Fruit fly (Drosophila melanogaster): ENCODE results near the gene CG34166.

Gene CG34166

DNA sequence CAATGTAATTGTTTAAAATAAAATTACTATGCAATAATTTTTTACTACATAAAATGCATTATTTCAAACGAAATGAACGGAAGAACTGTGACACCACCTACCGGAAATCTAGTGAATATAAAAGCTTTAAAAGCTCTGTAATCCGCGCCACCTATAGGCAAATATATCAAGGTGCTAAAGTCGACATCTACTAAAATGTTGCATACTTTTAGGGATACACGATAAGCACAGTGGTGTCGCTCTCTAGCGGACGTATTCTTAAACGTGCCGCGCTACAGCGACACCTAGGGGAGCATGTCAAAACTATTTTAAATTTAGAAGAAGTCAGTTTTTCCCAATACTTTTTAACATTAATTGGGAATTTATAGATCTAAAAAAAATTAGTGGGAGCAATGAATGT is 36.8 kb upstream of the CG34166 start:
- TF ChIP-seq Nf-YB (GFP tag; optimal IDR thresholded peaks at IDR 0.05) (no peak), az2 (GFP tag; optimal IDR thresholded peaks at IDR 0.05) (peak; percentile 72), Dp (GFP tag; optimal IDR thresholded peaks at IDR 0.05) (peak; percentile 57), Dll (GFP tag; IDR thresholded peaks at IDR 0.05; ENCODE audit: partially characterized antibody) (no peak), Dip3 (GFP tag; optimal IDR thresholded peaks at IDR 0.05) (peak; percentile 46), gro (GFP tag; optimal IDR thresholded peaks at IDR 0.05) (peak; percentile 70), danr (GFP tag; IDR thresholded peaks at IDR 0.05) (peak; percentile 63), pros (GFP tag; optimal IDR thresholded peaks at IDR 0.05) (no peak), CG3407 (GFP tag; optimal IDR thresholded peaks at IDR 0.05) (no peak), CG1024 (GFP tag; IDR thresholded peaks at IDR 0.05) (peak; percentile 64), CG30403 (GFP tag; optimal IDR thresholded peaks at IDR 0.05) (peak; percentile 74), CG14860 (GFP tag; IDR thresholded peaks at IDR 0.05; ENCODE audit: partially characterized antibody) (no peak), CG10147 (GFP tag; optimal IDR thresholded peaks at IDR 0.05) (no peak), scrt (GFP tag; optimal IDR thresholded peaks at IDR 0.05) (peak; percentile 36), Trl (optimal IDR thresholded peaks at IDR 0.05) (no peak), Trl (GFP tag; optimal IDR thresholded peaks at IDR 0.05) (peak; percentile 91), cwo (GFP tag; optimal IDR thresholded peaks at IDR 0.05) (no peak), pita (GFP tag; optimal IDR thresholded peaks at IDR 0.05) (peak; percentile 46), B-H2 (GFP tag; optimal IDR thresholded peaks at IDR 0.05) (peak; percentile 65), Gug (GFP tag; IDR thresholded peaks at IDR 0.05) (peak; percentile 63; the same call in 3 of the 4 replicates), sob (GFP tag; IDR thresholded peaks at IDR 0.05) (peak; percentile 78), kay (GFP tag; optimal IDR thresholded peaks at IDR 0.05) (peak; percentile 62), CG2202 (tag; optimal IDR thresholded peaks at IDR 0.05) (no peak), pb (GFP tag; optimal IDR thresholded peaks at IDR 0.05) (peak; percentile 74), CG4328 (GFP tag; optimal IDR thresholded peaks at IDR 0.05) (peak; percentile 49), Taf1 (GFP tag; IDR thresholded peaks at IDR 0.05) (0 out of 2 replicates have a peak, but pooled peaks have one; percentile 45), dmrt11E (tag; optimal IDR thresholded peaks at IDR 0.05) (peak; percentile 61), CG8944 (GFP tag; optimal IDR thresholded peaks at IDR 0.05) (peak; percentile 45), stc (GFP tag; IDR thresholded peaks at IDR 0.05) (peak; percentile 56), CG12744 (GFP tag; optimal IDR thresholded peaks at IDR 0.05) (peak; percentile 85), lov (optimal IDR thresholded peaks at IDR 0.05) (no peak), lov (GFP tag; IDR thresholded peaks at IDR 0.05) (peak; percentile 73; the same call in 1 of the 3 replicates), Max (GFP tag; optimal IDR thresholded peaks at IDR 0.05) (peak; percentile 67), schlank (tag; optimal IDR thresholded peaks at IDR 0.05) (no peak), CG11398 (GFP tag; optimal IDR thresholded peaks at IDR 0.05) (peak; percentile 7), CG31224 (GFP tag; IDR thresholded peaks at IDR 0.05) (0 out of 2 replicates have a peak, but pooled peaks have one; percentile 7), Scr (GFP tag; IDR thresholded peaks at IDR 0.05; ENCODE audit: partially characterized antibody) (no peak), CG4424 (GFP tag; optimal IDR thresholded peaks at IDR 0.05) (peak; percentile 82), CG3065 (GFP tag; optimal IDR thresholded peaks at IDR 0.05) (peak; percentile 36), Opbp (GFP tag; IDR thresholded peaks at IDR 0.05; ENCODE audit: partially characterized antibody) (peak; percentile 35; the same call in 1 of the 3 replicates), CG14667 (GFP tag; IDR thresholded peaks at IDR 0.05) (peak; percentile 57), so (GFP tag; IDR thresholded peaks at IDR 0.05) (peak; percentile 35; the same call in 1 of the 3 replicates), ind (GFP tag; optimal IDR thresholded peaks at IDR 0.05) (peak; percentile 74), CG18599 (GFP tag; optimal IDR thresholded peaks at IDR 0.05) (peak; percentile 51), CG12299 (tag; optimal IDR thresholded peaks at IDR 0.05) (no peak), BEAF-32 (GFP tag; optimal IDR thresholded peaks at IDR 0.05) (no peak), bab2 (GFP tag; optimal IDR thresholded peaks at IDR 0.05) (peak; percentile 67), sens-2 (GFP tag; IDR thresholded peaks at IDR 0.05) (peak; percentile 48), Usf (GFP tag; optimal IDR thresholded peaks at IDR 0.05) (no peak), otp (GFP tag; IDR thresholded peaks at IDR 0.05) (peak; percentile 78; the same call in 2 of the 3 replicates), CG6791 (GFP tag; IDR thresholded peaks at IDR 0.05; ENCODE audit: partially characterized antibody) (peak; percentile 72; the same call in 2 of the 3 replicates)

Data from whole organism, embryonic.